Fruit fly (Drosophila melanogaster) whole organism, embryonic: ENCODE data around the gene aru.

Experiments
- Awh ChIP-seq: fragments of 200-800 bp; sonication (Bioruptor generic); IDR thresholded peaks from 2 replicates; pipeline ENCODE4, ENCODE4 v1.3.6; 2022; ENCODE audit warnings: missing biosample characterization, missing genetic modification characterization
- CG11504 ChIP-seq: fragments of 200-800 bp; sonication (Bioruptor generic); optimal IDR thresholded peaks from 3 replicates; lab custom pipeline; 2019; ENCODE audit warnings: missing biosample characterization, mild to moderate bottlenecking, missing genetic modification characterization, moderate library complexity
- CG11696 ChIP-seq: fragments of 200-800 bp; sonication (Bioruptor generic); IDR thresholded peaks from 2 replicates; pipeline ENCODE4 v1.3.6; 2022; ENCODE audit warnings: missing biosample characterization, missing genetic modification characterization
- CG12744 ChIP-seq: fragments of 200-800 bp; sonication (Bioruptor generic); optimal IDR thresholded peaks from 2 replicates; lab custom pipeline; 2016; ENCODE audit warnings: missing biosample characterization, missing genetic modification characterization
- CG12769 ChIP-seq: fragments of 200-800 bp; sonication (Bioruptor generic); optimal IDR thresholded peaks from 2 replicates; lab custom pipeline; 2019; ENCODE audit warnings: missing biosample characterization, mild to moderate bottlenecking, missing genetic modification characterization, moderate library complexity
- CG14050 ChIP-seq: fragments of 200-800 bp; sonication (Bioruptor generic); IDR thresholded peaks from 3 replicates; pipeline ENCODE4 v1.3.6; 2022; ENCODE audit warnings: missing biosample characterization, missing genetic modification characterization
- CG17568 ChIP-seq: fragments of 200-800 bp; sonication (Bioruptor generic); optimal IDR thresholded peaks from 2 replicates; lab custom pipeline; 2018; ENCODE audit warnings: missing biosample characterization, mild to moderate bottlenecking, missing genetic modification characterization, moderate library complexity
- CG17802 ChIP-seq: fragments of 200-800 bp; sonication (Bioruptor generic); optimal IDR thresholded peaks from 2 replicates; lab custom pipeline; 2018; ENCODE audit warnings: missing biosample characterization, mild to moderate bottlenecking, missing genetic modification characterization, moderate library complexity
- CG18619 ChIP-seq: fragments of 200-800 bp; sonication (Bioruptor generic); optimal IDR thresholded peaks from 3 replicates; lab custom pipeline; 2017; ENCODE audit warnings: missing biosample characterization, mild to moderate bottlenecking, missing genetic modification characterization
- CG34376 ChIP-seq: fragments of 200-800 bp; sonication (Bioruptor generic); optimal IDR thresholded peaks from 2 replicates; lab custom pipeline; 2018; ENCODE audit warnings: missing biosample characterization, mild to moderate bottlenecking, missing genetic modification characterization
- CG3995 ChIP-seq: fragments of 200-800 bp; sonication (Bioruptor generic); optimal IDR thresholded peaks from 3 replicates; lab custom pipeline; 2016; ENCODE audit warnings: missing biosample characterization, missing genetic modification characterization
- CG4328 ChIP-seq: fragments of 200-800 bp; sonication (Bioruptor generic); optimal IDR thresholded peaks from 3 replicates; lab custom pipeline; 2017; ENCODE audit warnings: missing biosample characterization, missing genetic modification reagents, missing genetic modification characterization
- CG4617 ChIP-seq: fragments of 200-800 bp; sonication (Bioruptor generic); optimal IDR thresholded peaks from 3 replicates; lab custom pipeline; 2016; ENCODE audit warnings: missing biosample characterization, missing genetic modification characterization, borderline replicate concordance
- CG4820 ChIP-seq: fragments of 200-800 bp; sonication (Bioruptor generic); optimal IDR thresholded peaks from 3 replicates; lab custom pipeline; 2016; ENCODE audit warnings: missing biosample characterization, missing genetic modification characterization
- CG7357 ChIP-seq: fragments of 200-800 bp; sonication (Bioruptor generic); IDR thresholded peaks from 3 replicates; pipeline ENCODE4 v1.3.6; 2022; ENCODE audit warnings: missing biosample characterization, missing genetic modification characterization
- CG7963 ChIP-seq: fragments of 200-800 bp; sonication (Bioruptor generic); IDR thresholded peaks from 3 replicates; pipeline ENCODE4 v1.3.6; 2022; ENCODE audit warnings: missing biosample characterization, missing genetic modification characterization; ENCODE audit not compliant: partially characterized antibody
- CG8359 ChIP-seq: fragments of 200-800 bp; sonication (Bioruptor generic); optimal IDR thresholded peaks from 2 replicates; lab custom pipeline; 2017; ENCODE audit warnings: missing biosample characterization, mild to moderate bottlenecking, missing genetic modification characterization, borderline replicate concordance
- CG8924 ChIP-seq: fragments of 200-800 bp; optimal IDR thresholded peaks from 3 replicates; lab custom pipeline; 2019; ENCODE audit warnings: missing biosample characterization, mild to moderate bottlenecking, missing genetic modification characterization, moderate library complexity
- CG9437 ChIP-seq: fragments of 200-800 bp; sonication (Bioruptor generic); optimal IDR thresholded peaks from 2 replicates; lab custom pipeline; 2018; ENCODE audit warnings: missing biosample characterization, mild to moderate bottlenecking, missing genetic modification characterization
- CG9609 ChIP-seq: fragments of 200-800 bp; sonication (Bioruptor generic); optimal IDR thresholded peaks from 3 replicates; lab custom pipeline; 2016; ENCODE audit warnings: missing biosample characterization, missing genetic modification characterization
- CG9876 ChIP-seq: fragments of 200-800 bp; sonication (Bioruptor generic); optimal IDR thresholded peaks from 2 replicates; lab custom pipeline; 2016; ENCODE audit warnings: missing biosample characterization, missing genetic modification characterization
- CrebB ChIP-seq: fragments of 200-800 bp; sonication (Bioruptor generic); optimal IDR thresholded peaks from 3 replicates; lab custom pipeline; 2018; ENCODE audit warnings: missing biosample characterization, mild to moderate bottlenecking, missing genetic modification characterization
- D19A ChIP-seq: fragments of 200-800 bp; optimal IDR thresholded peaks from 3 replicates; lab custom pipeline; 2019; ENCODE audit warnings: missing biosample characterization, mild to moderate bottlenecking, missing genetic modification characterization, moderate library complexity
- Dip2 ChIP-seq: fragments of 200-800 bp; sonication (Bioruptor generic); IDR thresholded peaks from 2 replicates; pipeline ENCODE4 v1.3.6; 2022; ENCODE audit warnings: missing biosample characterization, missing genetic modification characterization
- Doc2 ChIP-seq: fragments of 200-800 bp; sonication (Bioruptor generic); IDR thresholded peaks from 2 replicates; pipeline ENCODE4 v1.3.6; 2022; ENCODE audit warnings: missing biosample characterization, missing genetic modification characterization
- Ets97D ChIP-seq: fragments of 200-800 bp; sonication (Bioruptor generic); optimal IDR thresholded peaks from 3 replicates; lab custom pipeline; 2016; ENCODE audit warnings: missing biosample characterization, missing genetic modification characterization
- H2.0 ChIP-seq: fragments of 200-800 bp; sonication (Bioruptor generic); IDR thresholded peaks from 2 replicates; pipeline ENCODE4 v1.3.6; 2022; ENCODE audit warnings: missing biosample characterization, missing genetic modification characterization
- Hmr ChIP-seq: fragments of 200-800 bp; sonication (Bioruptor generic); optimal IDR thresholded peaks from 3 replicates; lab custom pipeline; 2017; ENCODE audit warnings: mild to moderate bottlenecking, missing biosample characterization, missing genetic modification reagents, missing genetic modification characterization
- Mad ChIP-seq: fragments of 200-800 bp; sonication (Bioruptor generic); optimal IDR thresholded peaks from 2 replicates; lab custom pipeline; 2016; ENCODE audit warnings: missing biosample characterization, missing genetic modification characterization
- NC2α ChIP-seq: fragments of 200-800 bp; sonication (Bioruptor generic); optimal IDR thresholded peaks from 2 replicates; lab custom pipeline; 2016; ENCODE audit warnings: missing biosample characterization, missing genetic modification characterization
- NFAT ChIP-seq: fragments of 200-800 bp; sonication (Bioruptor generic); IDR thresholded peaks from 2 replicates; pipeline ENCODE4 v1.3.6; 2022; ENCODE audit warnings: missing biosample characterization, missing genetic modification characterization
- NK7.1 ChIP-seq: fragments of 200-800 bp; sonication (Bioruptor generic); optimal IDR thresholded peaks from 3 replicates; lab custom pipeline; 2016; ENCODE audit warnings: missing biosample characterization, missing genetic modification characterization
- Oaz ChIP-seq: fragments of 200-800 bp; sonication (Bioruptor generic); IDR thresholded peaks from 2 replicates; pipeline ENCODE4 v1.3.6; 2022; ENCODE audit warnings: missing biosample characterization, missing genetic modification characterization
- Rx ChIP-seq: fragments of 200-800 bp; sonication (Bioruptor generic); IDR thresholded peaks from 2 replicates; pipeline ENCODE4 v1.3.6; 2022; ENCODE audit warnings: missing biosample characterization, missing genetic modification characterization
- YL-1 ChIP-seq: fragments of 200-800 bp; sonication (Bioruptor generic); optimal IDR thresholded peaks from 3 replicates; lab custom pipeline; 2017; ENCODE audit warnings: missing biosample characterization, mild to moderate bottlenecking, missing genetic modification characterization
- ac ChIP-seq: fragments of 200-800 bp; sonication (Bioruptor generic); optimal IDR thresholded peaks from 3 replicates; lab custom pipeline; 2017; ENCODE audit warnings: missing biosample characterization, mild to moderate bottlenecking, missing genetic modification characterization
- bsh ChIP-seq, 2 experiments: fragments of 200-800 bp; sonication (Bioruptor generic); optimal IDR thresholded peaks; 2 replicates each; lab custom pipeline; 2017 to 2018; ENCODE audit warnings: mild to moderate bottlenecking in 2 of 2, missing biosample characterization in 2 of 2, missing genetic modification characterization in 2 of 2, moderate library complexity in 1 of 2
- cg ChIP-seq: fragments of 200-800 bp; sonication (Bioruptor generic); optimal IDR thresholded peaks from 3 replicates; lab custom pipeline; 2019; ENCODE audit warnings: missing biosample characterization, mild to moderate bottlenecking, missing genetic modification characterization, moderate library complexity
- chm ChIP-seq: fragments of 200-800 bp; sonication (Bioruptor generic); IDR thresholded peaks from 2 replicates; pipeline ENCODE4 v1.3.6; 2022; ENCODE audit warnings: missing biosample characterization, missing genetic modification characterization
- eve ChIP-seq, 2 experiments: fragments of >200 bp; optimal IDR thresholded peaks; 2 replicates each; lab custom pipeline; 2017; ENCODE audit warnings: missing biosample characterization in 2 of 2, missing genetic modification characterization in 2 of 2
- eyg ChIP-seq: fragments of 200-800 bp; sonication (Bioruptor generic); optimal IDR thresholded peaks from 3 replicates; lab custom pipeline; 2016; ENCODE audit warnings: missing biosample characterization, missing genetic modification characterization
- fd102C ChIP-seq: fragments of 200-800 bp; sonication (Bioruptor generic); optimal IDR thresholded peaks from 2 replicates; lab custom pipeline; 2018; ENCODE audit warnings: missing biosample characterization, mild to moderate bottlenecking, missing genetic modification characterization, moderate library complexity
- fd64A ChIP-seq: fragments of 200-800 bp; sonication (Bioruptor generic); optimal IDR thresholded peaks from 3 replicates; lab custom pipeline; 2018; ENCODE audit warnings: missing biosample characterization, mild to moderate bottlenecking, missing genetic modification characterization
- gro ChIP-seq: fragments of 200-800 bp; sonication (Bioruptor generic); optimal IDR thresholded peaks from 2 replicates; lab custom pipeline; 2016; ENCODE audit warnings: missing biosample characterization, missing genetic modification characterization
- gt ChIP-seq: fragments of 200-800 bp; sonication (Bioruptor generic); IDR thresholded peaks from 2 replicates; pipeline ENCODE4 v1.3.6; 2022; ENCODE audit warnings: missing biosample characterization, missing genetic modification characterization
- hkb ChIP-seq, 2 experiments: fragments of 200-800 bp in 1 of 2; fragments of >200 bp in 1 of 2; sonication (Bioruptor generic) in 1 of 2; IDR thresholded peaks in 1 of 2; optimal IDR thresholded peaks in 1 of 2; 2 replicates each; pipeline versions ENCODE4 v1.3.6 to Lab custom; 2017 to 2022; ENCODE audit warnings: missing biosample characterization in 1 of 2, missing genetic modification characterization in 1 of 2
- lbe ChIP-seq: fragments of 200-800 bp; sonication (Bioruptor generic); optimal IDR thresholded peaks from 2 replicates; lab custom pipeline; 2016; ENCODE audit warnings: missing biosample characterization, mild to moderate bottlenecking, missing genetic modification characterization
- z ChIP-seq: fragments of 200-800 bp; sonication (Bioruptor generic); IDR thresholded peaks from 3 replicates; pipeline ENCODE4 v1.3.6; 2022; ENCODE audit warnings: missing biosample characterization, missing genetic modification characterization

aru gene

DNA sequence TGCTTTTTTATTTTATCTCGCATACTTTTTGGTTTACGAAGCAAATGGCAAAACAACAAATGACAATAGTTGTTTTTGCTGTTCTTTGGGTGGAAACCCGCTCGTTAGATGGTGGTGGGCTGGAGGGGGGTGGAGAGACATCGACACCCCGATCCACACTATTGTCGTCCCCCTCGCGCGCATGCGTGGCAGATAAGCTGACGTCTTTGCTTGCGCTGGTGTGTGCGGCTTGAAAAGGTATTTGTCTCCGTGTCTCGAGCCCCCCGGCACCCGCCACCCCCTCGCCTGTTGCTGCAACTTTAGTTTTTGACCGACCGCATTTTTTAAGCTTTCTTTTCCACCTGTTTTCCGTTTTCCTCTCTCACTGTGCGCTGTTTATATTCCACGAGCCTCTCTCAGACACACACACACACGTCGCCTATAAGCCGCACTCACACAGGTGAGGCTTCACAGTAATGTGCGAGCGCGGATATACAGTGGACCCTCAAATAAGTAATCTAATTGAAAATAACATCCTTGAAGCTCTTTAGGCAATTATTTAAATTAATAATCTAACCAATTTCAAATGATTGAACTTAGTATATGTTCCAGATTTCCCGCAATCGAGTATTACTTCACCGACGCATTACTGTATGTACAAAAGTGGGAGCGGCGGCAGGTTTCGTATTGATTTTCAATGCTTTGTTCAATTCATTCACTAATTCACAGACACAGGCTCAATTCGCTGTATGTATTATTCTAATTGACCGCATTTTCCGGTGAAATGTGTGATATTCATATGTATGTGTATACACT is 1.0 kb downstream of the aru start (continued):
- TF ChIP-seq z (GFP tag; lab: Robert Waterston, UW) = no peak
- peak; percentile 84 for TF ChIP-seq CG7357 (GFP tag; lab: Robert Waterston, UW)
- peak; percentile 47; the same call in 1 of the 2 replicates for TF ChIP-seq Dip2
- peak; percentile 83 for TF ChIP-seq eyg
- TF ChIP-seq Mad (GFP tag; lab: Kevin White, UChicago) = peak; percentile 85
- TF ChIP-seq CG8359 = peak; percentile 52
- TF ChIP-seq CG34376 (GFP tag; lab: Kevin White, UChicago) = peak; percentile 85
- peak; percentile 92 for TF ChIP-seq Hmr (GFP tag; lab: Kevin White, UChicago)
- peak; percentile 89 for TF ChIP-seq CrebB (tag; lab: Kevin White, UChicago)
- TF ChIP-seq Rx (GFP tag; lab: Robert Waterston, UW) = peak; percentile 90
- TF ChIP-seq CG11504 (tag; lab: Kevin White, UChicago) = peak; percentile 93
- peak; percentile 88 for TF ChIP-seq CG11696 (GFP tag; lab: Robert Waterston, UW)
- peak; percentile 97 for TF ChIP-seq CG12769
- peak; percentile 71 for TF ChIP-seq fd64A (GFP tag; lab: Kevin White, UChicago)
- TF ChIP-seq CG9876 (GFP tag; lab: Kevin White, UChicago) = peak; percentile 53
- TF ChIP-seq CG4328 (GFP tag; lab: Kevin White, UChicago) = peak; percentile 80
- peak; percentile 88 for TF ChIP-seq CG17568 (GFP tag; lab: Kevin White, UChicago)
- no peak for TF ChIP-seq hkb (optimal IDR thresholded peaks at IDR 0.05; lab: Kevin White, UChicago)
- TF ChIP-seq hkb (GFP tag; IDR thresholded peaks at IDR 0.05; lab: Robert Waterston, UW) = peak; percentile 96
- TF ChIP-seq CG3995 (GFP tag; lab: Kevin White, UChicago) = peak; percentile 37
- peak; percentile 95 for TF ChIP-seq Awh
- peak; percentile 78 for TF ChIP-seq CG9609 (GFP tag; lab: Kevin White, UChicago)
- peak; percentile 97 for TF ChIP-seq NFAT (GFP tag; lab: Robert Waterston, UW)
- TF ChIP-seq CG8924 (tag; lab: Kevin White, UChicago) = peak; percentile 93
- peak; percentile 90 for TF ChIP-seq cg (GFP tag; lab: Kevin White, UChicago)
- peak; percentile 80 for TF ChIP-seq D19A (tag; lab: Kevin White, UChicago)
- peak; percentile 62 for TF ChIP-seq fd102C (GFP tag; lab: Kevin White, UChicago)
- peak; percentile 94 for TF ChIP-seq chm (GFP tag; lab: Robert Waterston, UW)
- TF ChIP-seq gt (GFP tag; lab: Robert Waterston, UW) = peak; percentile 68; the same call in 1 of the 2 replicates
- peak; percentile 76 for TF ChIP-seq NC2α (GFP tag; lab: Kevin White, UChicago)
- TF ChIP-seq CG4617 = peak; percentile 50
- TF ChIP-seq CG17802 (tag; lab: Kevin White, UChicago) = peak; percentile 78
- peak; percentile 89 for TF ChIP-seq CG4820 (GFP tag; lab: Kevin White, UChicago)
- TF ChIP-seq eve (GFP tag; optimal IDR thresholded peaks at IDR 0.05; lab: Kevin White, UChicago) = no peak
- peak; percentile 95 for TF ChIP-seq H2.0 (GFP tag; lab: Robert Waterston, UW)
- peak; percentile 87 for TF ChIP-seq gro (GFP tag; lab: Kevin White, UChicago)
- peak; percentile 68 for TF ChIP-seq ac (GFP tag; lab: Kevin White, UChicago)
- peak; percentile 87 for TF ChIP-seq CG18619
- TF ChIP-seq Ets97D (GFP tag; lab: Kevin White, UChicago) = peak; percentile 69
- TF ChIP-seq NK7.1 = peak; percentile 83
- TF ChIP-seq CG14050 (GFP tag; lab: Robert Waterston, UW) = peak; percentile 94
- TF ChIP-seq Oaz (GFP tag; lab: Robert Waterston, UW) = peak; percentile 93
- TF ChIP-seq CG12744 (GFP tag; lab: Kevin White, UChicago) = peak; percentile 85
- peak; percentile 80 for TF ChIP-seq Doc2 (GFP tag; lab: Robert Waterston, UW)
- TF ChIP-seq lbe (GFP tag; lab: Kevin White, UChicago) = peak; percentile 94
- no peak for TF ChIP-seq CG7963
- peak; percentile 70 for TF ChIP-seq YL-1
- TF ChIP-seq CG9437 (GFP tag; lab: Kevin White, UChicago) = peak; percentile 76
- TF ChIP-seq bsh (GFP tag; optimal IDR thresholded peaks at IDR 0.05; lab: Kevin White, UChicago) = peak; percentile 71 to 92
